Worm (Caenorhabditis elegans) whole organism, L1 larva: ENCODE measurements around the gene nhr-182.

ENCODE experiments used
- aly-2 ChIP-seq: fragments of 150-350 bp; optimal IDR thresholded peaks from 2 replicates; lab custom pipeline; 2014; ENCODE audit warnings: missing biosample characterization, missing genetic modification characterization
- blmp-1 ChIP-seq: fragments of 150-350 bp; optimal IDR thresholded peaks from 2 replicates; lab custom pipeline; 2014; ENCODE audit warnings: missing biosample characterization, missing genetic modification characterization
- dpl-1 ChIP-seq, 3 experiments: fragments of 150-350 bp in 2 of 3; sonication (generic microtip) in 1 of 3; optimal IDR thresholded peaks; 2 replicates each; lab custom pipeline; 2014 to 2017; ENCODE audit warnings: missing biosample characterization in 3 of 3, missing genetic modification characterization in 3 of 3, missing genetic modification reagents in 3 of 3
- sptf-1 ChIP-seq: fragments of 150-350 bp; optimal IDR thresholded peaks from 2 replicates; lab custom pipeline; 2014; ENCODE audit warnings: missing biosample characterization, missing genetic modification characterization
- tbx-2 ChIP-seq: sonication (generic microtip); optimal IDR thresholded peaks from 2 replicates; lab custom pipeline; 2016; ENCODE audit warnings: missing genetic modification characterization, missing compliant biosample characterization

- TF ChIP-seq tbx-2 (no peak), sptf-1 (tag; lab: Kevin White, UChicago) (no peak), blmp-1 (tag; lab: Kevin White, UChicago) (peak; percentile 22), aly-2 (tag; lab: Kevin White, UChicago) (no peak), dpl-1 (GFP tag; optimal IDR thresholded peaks at IDR 0.05; lab: Kevin White, UChicago) (peak in 2 of 3 experiments; percentile 2 to 8)
Observed at ce11 chrV:2211936-2212335, 47.8 kb downstream of the nhr-182 start, which contains the start of gene nhr-133.
